Fruit fly (Drosophila melanogaster) whole organism, embryonic: Measurements from ENCODE around the gene mRpL16.

Source experiments
- Adf1 ChIP-seq: fragments of 200-800 bp; sonication (Bioruptor generic); IDR thresholded peaks from 2 replicates; pipeline ENCODE4 v1.3.6; 2022; ENCODE audit warnings: missing biosample characterization, missing genetic modification characterization
- CG10147 ChIP-seq: fragments of 200-800 bp; sonication (Bioruptor generic); optimal IDR thresholded peaks from 2 replicates; lab custom pipeline; 2019; ENCODE audit warnings: missing biosample characterization, mild to moderate bottlenecking, missing genetic modification characterization, moderate library complexity
- CG11695 ChIP-seq: fragments of 200-800 bp; sonication (Bioruptor generic); IDR thresholded peaks from 3 replicates; pipeline ENCODE4 v1.3.6; 2022; ENCODE audit warnings: missing biosample characterization, missing genetic modification characterization
- CG12071 ChIP-seq: fragments of 200-800 bp; sonication (Bioruptor generic); optimal IDR thresholded peaks from 3 replicates; lab custom pipeline; 2018; ENCODE audit warnings: missing biosample characterization, mild to moderate bottlenecking, missing genetic modification characterization
- CG12236 ChIP-seq: fragments of 200-800 bp; sonication (Bioruptor generic); optimal IDR thresholded peaks from 2 replicates; lab custom pipeline; 2016; ENCODE audit warnings: missing biosample characterization, missing genetic modification characterization
- CG14965 ChIP-seq: fragments of 200-800 bp; sonication (Bioruptor generic); optimal IDR thresholded peaks from 2 replicates; lab custom pipeline; 2016; ENCODE audit warnings: missing biosample characterization, missing genetic modification characterization, borderline replicate concordance
- CG15011 ChIP-seq: fragments of 200-800 bp; sonication (Bioruptor generic); optimal IDR thresholded peaks from 3 replicates; lab custom pipeline; 2018; ENCODE audit warnings: missing biosample characterization, mild to moderate bottlenecking, missing genetic modification characterization
- CG16779 ChIP-seq: fragments of 200-800 bp; sonication (Bioruptor generic); IDR thresholded peaks from 2 replicates; pipeline ENCODE4 v1.3.6; 2022; ENCODE audit warnings: missing biosample characterization, missing genetic modification characterization
- CG1792 ChIP-seq: fragments of 200-800 bp; sonication (Bioruptor generic); optimal IDR thresholded peaks from 2 replicates; lab custom pipeline; 2016; ENCODE audit warnings: missing biosample characterization, missing genetic modification characterization
- CG2202 ChIP-seq: fragments of 200-800 bp; sonication (Bioruptor generic); optimal IDR thresholded peaks from 2 replicates; lab custom pipeline; 2018; ENCODE audit warnings: missing biosample characterization, mild to moderate bottlenecking, missing genetic modification characterization
- CG30431 ChIP-seq: fragments of 200-800 bp; sonication (Bioruptor generic); optimal IDR thresholded peaks from 2 replicates; lab custom pipeline; 2017; ENCODE audit warnings: missing biosample characterization, missing genetic modification characterization
- CG31388 ChIP-seq: fragments of 200-800 bp; sonication (Bioruptor generic); optimal IDR thresholded peaks from 2 replicates; lab custom pipeline; 2016; ENCODE audit warnings: missing biosample characterization, missing genetic modification characterization
- CG33557 ChIP-seq: fragments of 200-800 bp; sonication (Bioruptor generic); optimal IDR thresholded peaks from 2 replicates; lab custom pipeline; 2019; ENCODE audit warnings: missing biosample characterization, mild to moderate bottlenecking, missing genetic modification characterization, moderate library complexity
- CG34376 ChIP-seq: fragments of 200-800 bp; sonication (Bioruptor generic); optimal IDR thresholded peaks from 2 replicates; lab custom pipeline; 2018; ENCODE audit warnings: missing biosample characterization, mild to moderate bottlenecking, missing genetic modification characterization
- CG42726 ChIP-seq: fragments of 200-800 bp; sonication (Bioruptor generic); IDR thresholded peaks from 2 replicates; pipeline ENCODE4 v1.3.6; 2022; ENCODE audit warnings: missing biosample characterization, missing genetic modification characterization; ENCODE audit not compliant: partially characterized antibody
- CG4424 ChIP-seq: fragments of 200-800 bp; sonication (Bioruptor generic); optimal IDR thresholded peaks from 3 replicates; lab custom pipeline; 2016; ENCODE audit warnings: missing biosample characterization, missing genetic modification characterization
- CG4617 ChIP-seq: fragments of 200-800 bp; sonication (Bioruptor generic); optimal IDR thresholded peaks from 3 replicates; lab custom pipeline; 2016; ENCODE audit warnings: missing biosample characterization, missing genetic modification characterization, borderline replicate concordance
- CG4820 ChIP-seq: fragments of 200-800 bp; sonication (Bioruptor generic); optimal IDR thresholded peaks from 3 replicates; lab custom pipeline; 2016; ENCODE audit warnings: missing biosample characterization, missing genetic modification characterization
- CG5953 ChIP-seq: fragments of 200-800 bp; sonication (Bioruptor generic); IDR thresholded peaks from 2 replicates; pipeline ENCODE4 v1.3.6; 2022; ENCODE audit warnings: missing biosample characterization, missing genetic modification characterization
- CG7745 ChIP-seq: fragments of 200-800 bp; sonication (Bioruptor generic); optimal IDR thresholded peaks from 2 replicates; lab custom pipeline; 2018; ENCODE audit warnings: missing biosample characterization, mild to moderate bottlenecking, missing genetic modification characterization, moderate library complexity
- CG8478 ChIP-seq: fragments of >200 bp; optimal IDR thresholded peaks from 2 replicates; lab custom pipeline; 2018
- CG9437 ChIP-seq: fragments of 200-800 bp; sonication (Bioruptor generic); optimal IDR thresholded peaks from 2 replicates; lab custom pipeline; 2018; ENCODE audit warnings: missing biosample characterization, mild to moderate bottlenecking, missing genetic modification characterization
- Dbx ChIP-seq: fragments of 200-800 bp; sonication (Bioruptor generic); IDR thresholded peaks from 3 replicates; pipeline ENCODE4 v1.3.6; 2022; ENCODE audit warnings: missing biosample characterization, missing genetic modification characterization
- Hmx ChIP-seq: fragments of 200-800 bp; sonication (Bioruptor generic); optimal IDR thresholded peaks from 2 replicates; lab custom pipeline; 2016; ENCODE audit warnings: missing biosample characterization, missing genetic modification characterization
- Lhr ChIP-seq: fragments of 200-800 bp; sonication (Bioruptor generic); optimal IDR thresholded peaks from 3 replicates; lab custom pipeline; 2017; ENCODE audit warnings: mild to moderate bottlenecking, missing biosample characterization, missing genetic modification reagents, missing genetic modification characterization
- Mes4 ChIP-seq: fragments of 200-800 bp; sonication (Bioruptor generic); optimal IDR thresholded peaks from 2 replicates; lab custom pipeline; 2016; ENCODE audit warnings: missing biosample characterization, missing genetic modification characterization
- Neu2 ChIP-seq: fragments of 200-800 bp; sonication (Bioruptor generic); optimal IDR thresholded peaks from 3 replicates; lab custom pipeline; 2016; ENCODE audit warnings: missing biosample characterization, missing genetic modification characterization, borderline replicate concordance
- Ptx1 ChIP-seq: fragments of 200-800 bp; sonication (Bioruptor generic); IDR thresholded peaks from 2 replicates; pipeline ENCODE4 v1.3.6; 2022; ENCODE audit warnings: missing biosample characterization, missing genetic modification characterization
- Rx ChIP-seq: fragments of 200-800 bp; sonication (Bioruptor generic); IDR thresholded peaks from 2 replicates; pipeline ENCODE4 v1.3.6; 2022; ENCODE audit warnings: missing biosample characterization, missing genetic modification characterization
- Tbp ChIP-seq: fragments of >200 bp; optimal IDR thresholded peaks from 2 replicates; lab custom pipeline; 2018; ENCODE audit warnings: missing biosample characterization, missing genetic modification characterization
- bab2 ChIP-seq: fragments of 200-800 bp; sonication (Bioruptor generic); optimal IDR thresholded peaks from 2 replicates; lab custom pipeline; 2016; ENCODE audit warnings: missing biosample characterization, missing genetic modification characterization
- bbx ChIP-seq: fragments of 200-800 bp; sonication (Bioruptor generic); IDR thresholded peaks from 2 replicates; pipeline ENCODE4 v1.3.6; 2022; ENCODE audit warnings: missing biosample characterization, missing genetic modification characterization; ENCODE audit not compliant: partially characterized antibody
- bowl ChIP-seq: fragments of 200-800 bp; sonication (Bioruptor generic); IDR thresholded peaks from 2 replicates; pipeline ENCODE4 v1.3.6; 2022; ENCODE audit warnings: missing biosample characterization, missing genetic modification characterization
- corto ChIP-seq: fragments of 200-800 bp; sonication (Bioruptor generic); optimal IDR thresholded peaks from 2 replicates; lab custom pipeline; 2016; ENCODE audit warnings: missing biosample characterization, mild to moderate bottlenecking, missing genetic modification characterization, moderate library complexity
- dati ChIP-seq: fragments of 200-800 bp; sonication (Bioruptor generic); IDR thresholded peaks from 2 replicates; pipeline ENCODE4 v1.3.6; 2022; ENCODE audit warnings: missing biosample characterization, missing genetic modification characterization
- eve ChIP-seq, 2 experiments: fragments of >200 bp; optimal IDR thresholded peaks; 2 replicates each; lab custom pipeline; 2017; ENCODE audit warnings: missing biosample characterization in 2 of 2, missing genetic modification characterization in 2 of 2
- fd64A ChIP-seq: fragments of 200-800 bp; sonication (Bioruptor generic); optimal IDR thresholded peaks from 3 replicates; lab custom pipeline; 2018; ENCODE audit warnings: missing biosample characterization, mild to moderate bottlenecking, missing genetic modification characterization
- gfzf ChIP-seq: fragments of 200-800 bp; sonication (Bioruptor generic); optimal IDR thresholded peaks from 2 replicates; lab custom pipeline; 2016; ENCODE audit warnings: missing biosample characterization, mild to moderate bottlenecking, missing genetic modification characterization, moderate library complexity
- kah ChIP-seq: fragments of 200-800 bp; sonication (Bioruptor generic); optimal IDR thresholded peaks from 2 replicates; lab custom pipeline; 2018; ENCODE audit warnings: missing biosample characterization, mild to moderate bottlenecking, missing genetic modification characterization
- lilli ChIP-seq: fragments of 200-800 bp; sonication (Bioruptor generic); optimal IDR thresholded peaks from 3 replicates; lab custom pipeline; 2016; ENCODE audit warnings: missing biosample characterization, missing genetic modification characterization
- mam ChIP-seq: fragments of 200-800 bp; sonication (Bioruptor generic); optimal IDR thresholded peaks from 3 replicates; lab custom pipeline; 2016; ENCODE audit warnings: missing biosample characterization, missing genetic modification characterization
- mirr ChIP-seq: fragments of 200-800 bp; sonication (Bioruptor generic); optimal IDR thresholded peaks from 3 replicates; lab custom pipeline; 2018; ENCODE audit warnings: missing biosample characterization, mild to moderate bottlenecking, missing genetic modification characterization
- otp ChIP-seq: fragments of 200-800 bp; sonication (Bioruptor generic); IDR thresholded peaks from 3 replicates; pipeline ENCODE4, ENCODE4 v1.3.6; 2022; ENCODE audit warnings: missing biosample characterization, missing genetic modification characterization
- schlank ChIP-seq: fragments of 200-800 bp; sonication (Bioruptor generic); optimal IDR thresholded peaks from 2 replicates; lab custom pipeline; 2018; ENCODE audit warnings: missing biosample characterization, mild to moderate bottlenecking, missing genetic modification characterization
- sima ChIP-seq: fragments of 200-800 bp; sonication (Bioruptor generic); optimal IDR thresholded peaks from 2 replicates; lab custom pipeline; 2016; ENCODE audit warnings: missing biosample characterization, missing genetic modification characterization
- sr ChIP-seq: fragments of 200-800 bp; sonication (Bioruptor generic); IDR thresholded peaks from 3 replicates; pipeline ENCODE4 v1.3.6; 2022; ENCODE audit warnings: missing biosample characterization, missing genetic modification characterization
- tll ChIP-seq, 2 experiments: fragments of 200-800 bp in 1 of 2; fragments of >200 bp in 1 of 2; sonication (Bioruptor generic) in 1 of 2; optimal IDR thresholded peaks; 2 replicates each; lab custom pipeline; 2017 to 2019; ENCODE audit warnings: missing biosample characterization in 2 of 2, missing genetic modification characterization in 2 of 2, mild to moderate bottlenecking in 1 of 2, moderate library complexity in 1 of 2
- usp ChIP-seq: fragments of >200 bp; optimal IDR thresholded peaks from 2 replicates; lab custom pipeline; 2017; ENCODE audit warnings: missing biosample characterization, missing genetic modification characterization
- vvl ChIP-seq: fragments of 200-800 bp; sonication (Bioruptor generic); IDR thresholded peaks from 2 replicates; pipeline ENCODE4 v1.3.6; 2022; ENCODE audit warnings: missing biosample characterization, missing genetic modification characterization
- wdn ChIP-seq: fragments of 200-800 bp; sonication (Bioruptor generic); IDR thresholded peaks from 2 replicates; pipeline ENCODE4 v1.3.6; 2022; ENCODE audit warnings: missing biosample characterization, missing genetic modification characterization
- yki ChIP-seq: fragments of >200 bp; optimal IDR thresholded peaks from 3 replicates; lab custom pipeline; 2018
- zen ChIP-seq: fragments of 200-800 bp; sonication (Bioruptor generic); optimal IDR thresholded peaks from 3 replicates; lab custom pipeline; 2018; ENCODE audit warnings: missing biosample characterization, mild to moderate bottlenecking, missing genetic modification characterization, moderate library complexity

Gene mRpL16

DNA sequence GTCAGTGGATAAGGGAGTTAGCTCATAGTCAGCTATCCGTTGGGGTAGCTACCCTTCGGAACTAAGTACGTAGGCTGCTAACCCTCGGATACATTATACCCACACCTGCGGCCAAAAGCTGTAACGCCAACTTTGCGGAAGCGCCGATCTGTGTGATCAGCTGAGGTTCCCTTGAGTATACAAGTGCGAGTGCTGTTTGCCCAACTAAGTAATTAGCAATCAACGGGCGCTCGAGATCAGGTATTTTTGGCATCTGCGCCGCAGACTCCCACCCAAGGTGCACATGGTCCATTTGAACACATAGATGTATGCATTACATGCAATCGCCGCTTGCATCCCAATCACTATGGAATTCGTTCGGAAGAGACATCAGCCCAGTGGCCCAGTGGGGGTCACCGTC lies 36.0 kb upstream of the mRpL16 start (continued):
- TF ChIP-seq Neu2 (GFP tag; lab: Kevin White, UChicago) (no peak), bowl (GFP tag; lab: Robert Waterston, UW) (no peak), CG12236 (no peak), lilli (GFP tag; lab: Kevin White, UChicago) (peak; percentile 43), CG30431 (GFP tag; lab: Kevin White, UChicago) (no peak), CG4820 (no peak), mam (GFP tag; lab: Kevin White, UChicago) (peak; percentile 56), dati (GFP tag; lab: Robert Waterston, UW) (no peak), CG15011 (peak; percentile 67), bab2 (peak; percentile 72), Tbp (GFP tag; lab: Kevin White, UChicago) (no peak), Adf1 (GFP tag; lab: Robert Waterston, UW) (peak; percentile 72; the same call in 1 of the 2 replicates), CG31388 (no peak), CG5953 (GFP tag; lab: Robert Waterston, UW) (peak; percentile 51; the same call in 1 of the 2 replicates), tll (GFP tag; optimal IDR thresholded peaks at IDR 0.05; lab: Kevin White, UChicago) (no peak), CG16779 (peak; percentile 65; the same call in 1 of the 2 replicates), eve (GFP tag; optimal IDR thresholded peaks at IDR 0.05; lab: Kevin White, UChicago) (no peak), sr (GFP tag; lab: Robert Waterston, UW) (peak; percentile 52; the same call in 2 of the 3 replicates), gfzf (GFP tag; lab: Kevin White, UChicago) (no peak), fd64A (GFP tag; lab: Kevin White, UChicago) (no peak), corto (GFP tag; lab: Kevin White, UChicago) (no peak), CG1792 (GFP tag; lab: Kevin White, UChicago) (peak; percentile 57), CG14965 (peak; percentile 50), CG4424 (GFP tag; lab: Kevin White, UChicago) (no peak), zen (tag; lab: Kevin White, UChicago) (no peak), yki (lab: Kevin White, UChicago) (no peak), bbx (no peak), CG2202 (no peak), Hmx (no peak), Ptx1 (no peak), CG11695 (GFP tag; lab: Robert Waterston, UW) (peak; percentile 73), Dbx (GFP tag; lab: Robert Waterston, UW) (peak; percentile 89; the same call in 2 of the 3 replicates), Mes4 (GFP tag; lab: Kevin White, UChicago) (peak; percentile 49), mirr (peak; percentile 86), CG34376 (peak; percentile 92), CG12071 (GFP tag; lab: Kevin White, UChicago) (peak; percentile 84), CG9437 (GFP tag; lab: Kevin White, UChicago) (no peak), wdn (GFP tag; lab: Robert Waterston, UW) (peak; percentile 60; the same call in 1 of the 2 replicates), CG42726 (GFP tag; lab: Robert Waterston, UW) (no peak), Lhr (GFP tag; lab: Kevin White, UChicago) (no peak), sima (GFP tag; lab: Kevin White, UChicago) (peak; percentile 32), kah (GFP tag; lab: Kevin White, UChicago) (no peak), schlank (tag; lab: Kevin White, UChicago) (peak; percentile 84), CG33557 (no peak), usp (GFP tag; lab: Kevin White, UChicago) (no peak), otp (GFP tag; lab: Robert Waterston, UW) (peak; percentile 59; the same call in 1 of the 3 replicates), Rx (GFP tag; lab: Robert Waterston, UW) (no peak), vvl (peak; percentile 50; the same call in 1 of the 2 replicates), CG8478 (lab: Kevin White, UChicago) (no peak), CG4617 (GFP tag; lab: Kevin White, UChicago) (no peak), CG10147 (GFP tag; lab: Kevin White, UChicago) (peak; percentile 26), CG7745 (tag; lab: Kevin White, UChicago) (no peak)
